Fruit fly (Drosophila melanogaster) whole organism, embryonic: ENCODE data around the gene Rab23.

ENCODE experiments used
- Atf-2 ChIP-seq: fragments of 200-800 bp; sonication (Bioruptor generic); optimal IDR thresholded peaks from 2 replicates; lab custom pipeline; 2016; ENCODE audit warnings: missing biosample characterization, missing genetic modification characterization
- Awh ChIP-seq: fragments of 200-800 bp; sonication (Bioruptor generic); IDR thresholded peaks from 2 replicates; pipeline ENCODE4, ENCODE4 v1.3.6; 2022; ENCODE audit warnings: missing biosample characterization, missing genetic modification characterization
- BtbVII ChIP-seq: fragments of 200-800 bp; sonication (Bioruptor generic); optimal IDR thresholded peaks from 3 replicates; lab custom pipeline; 2017; ENCODE audit warnings: missing biosample characterization, mild to moderate bottlenecking, missing genetic modification characterization
- CG10431 ChIP-seq: fragments of 200-800 bp; sonication (Bioruptor generic); optimal IDR thresholded peaks from 3 replicates; lab custom pipeline; 2018; ENCODE audit warnings: missing biosample characterization, mild to moderate bottlenecking, missing genetic modification characterization
- CG12236 ChIP-seq: fragments of 200-800 bp; sonication (Bioruptor generic); optimal IDR thresholded peaks from 2 replicates; lab custom pipeline; 2016; ENCODE audit warnings: missing biosample characterization, missing genetic modification characterization
- CG12769 ChIP-seq: fragments of 200-800 bp; sonication (Bioruptor generic); optimal IDR thresholded peaks from 2 replicates; lab custom pipeline; 2019; ENCODE audit warnings: missing biosample characterization, mild to moderate bottlenecking, missing genetic modification characterization, moderate library complexity
- CG16863 ChIP-seq: fragments of 200-800 bp; sonication (Bioruptor generic); optimal IDR thresholded peaks from 3 replicates; lab custom pipeline; 2016; ENCODE audit warnings: missing biosample characterization, missing genetic modification characterization
- CG17361 ChIP-seq: fragments of 200-800 bp; sonication (Bioruptor generic); IDR thresholded peaks from 3 replicates; pipeline ENCODE4 v1.3.6; 2022; ENCODE audit warnings: missing biosample characterization, missing genetic modification characterization
- CG2199 ChIP-seq: fragments of 200-800 bp; sonication (Bioruptor generic); IDR thresholded peaks from 3 replicates; pipeline ENCODE4 v1.3.6; 2022; ENCODE audit warnings: missing biosample characterization, missing genetic modification characterization
- CG31365 ChIP-seq: fragments of 200-800 bp; sonication (Bioruptor generic); optimal IDR thresholded peaks from 2 replicates; lab custom pipeline; 2018; ENCODE audit warnings: missing biosample characterization, mild to moderate bottlenecking, missing genetic modification characterization
- CG3838 ChIP-seq: fragments of 200-800 bp; sonication (Bioruptor generic); optimal IDR thresholded peaks from 3 replicates; lab custom pipeline; 2016; ENCODE audit warnings: missing biosample characterization, missing genetic modification characterization
- CG5245 ChIP-seq: fragments of 200-800 bp; sonication (Bioruptor generic); optimal IDR thresholded peaks from 3 replicates; lab custom pipeline; 2016; ENCODE audit warnings: missing biosample characterization, missing genetic modification characterization
- CG6791 ChIP-seq: fragments of 200-800 bp; sonication (Bioruptor generic); IDR thresholded peaks from 3 replicates; pipeline ENCODE4 v1.3.6; 2022; ENCODE audit warnings: missing biosample characterization, missing genetic modification characterization; ENCODE audit not compliant: partially characterized antibody
- CG7271 ChIP-seq: fragments of 200-800 bp; sonication (Bioruptor generic); optimal IDR thresholded peaks from 2 replicates; lab custom pipeline; 2018; ENCODE audit warnings: missing biosample characterization, mild to moderate bottlenecking, missing genetic modification characterization, moderate library complexity
- CG8924 ChIP-seq: fragments of 200-800 bp; optimal IDR thresholded peaks from 3 replicates; lab custom pipeline; 2019; ENCODE audit warnings: missing biosample characterization, mild to moderate bottlenecking, missing genetic modification characterization, moderate library complexity
- CG9215 ChIP-seq: fragments of 200-800 bp; sonication (Bioruptor generic); IDR thresholded peaks from 2 replicates; pipeline ENCODE4 v1.3.6; 2022; ENCODE audit warnings: missing biosample characterization, missing genetic modification characterization
- CG9727 ChIP-seq: fragments of 200-800 bp; sonication (Bioruptor generic); optimal IDR thresholded peaks from 3 replicates; lab custom pipeline; 2017; ENCODE audit warnings: missing biosample characterization, mild to moderate bottlenecking, missing genetic modification characterization
- CG9797 ChIP-seq: fragments of 200-800 bp; sonication (Bioruptor generic); optimal IDR thresholded peaks from 3 replicates; lab custom pipeline; 2018; ENCODE audit warnings: missing biosample characterization, mild to moderate bottlenecking, missing genetic modification characterization
- CHES-1-like ChIP-seq: fragments of 200-800 bp; sonication (Bioruptor generic); optimal IDR thresholded peaks from 2 replicates; lab custom pipeline; 2016; ENCODE audit warnings: missing biosample characterization, missing genetic modification characterization
- CoRest ChIP-seq: fragments of 200-800 bp; sonication (Bioruptor generic); optimal IDR thresholded peaks from 3 replicates; lab custom pipeline; 2018; ENCODE audit warnings: missing biosample characterization, mild to moderate bottlenecking, missing genetic modification characterization, moderate library complexity
- Ets65A ChIP-seq: fragments of 200-800 bp; sonication (Bioruptor generic); peaks from one replicate; lab custom pipeline; 2016; ENCODE audit warnings: missing biosample characterization, missing genetic modification characterization
- Gsc ChIP-seq: fragments of 200-800 bp; sonication (Bioruptor generic); IDR thresholded peaks from 2 replicates; pipeline ENCODE4 v1.3.6; 2022; ENCODE audit warnings: missing biosample characterization, missing genetic modification characterization
- HLH3B ChIP-seq: fragments of 200-800 bp; sonication (Bioruptor generic); IDR thresholded peaks from 2 replicates; pipeline ENCODE4 v1.3.6; 2022; ENCODE audit warnings: missing biosample characterization, missing genetic modification characterization
- Hey ChIP-seq: fragments of 200-800 bp; sonication (Bioruptor generic); optimal IDR thresholded peaks from 3 replicates; lab custom pipeline; 2018; ENCODE audit warnings: missing biosample characterization, mild to moderate bottlenecking, missing genetic modification characterization
- Max ChIP-seq: fragments of 200-800 bp; sonication (Bioruptor generic); optimal IDR thresholded peaks from 2 replicates; lab custom pipeline; 2016; ENCODE audit warnings: missing biosample characterization, mild to moderate bottlenecking, missing genetic modification characterization
- Nf-YA ChIP-seq: fragments of 200-800 bp; sonication (Bioruptor generic); IDR thresholded peaks from 2 replicates; pipeline ENCODE4 v1.3.6; 2022; ENCODE audit warnings: missing biosample characterization, missing genetic modification characterization
- Optix ChIP-seq: fragments of 200-800 bp; sonication (Bioruptor generic); IDR thresholded peaks from 3 replicates; pipeline ENCODE4 v1.3.6; 2022; ENCODE audit warnings: missing biosample characterization, missing genetic modification characterization
- Sin3A ChIP-seq: fragments of >200 bp; optimal IDR thresholded peaks from 2 replicates; lab custom pipeline; 2018
- Six4 ChIP-seq: fragments of 200-800 bp; sonication (Bioruptor generic); optimal IDR thresholded peaks from 2 replicates; lab custom pipeline; 2016; ENCODE audit warnings: missing biosample characterization, missing genetic modification characterization
- Sry-δ ChIP-seq: fragments of 200-800 bp; sonication (Bioruptor generic); optimal IDR thresholded peaks from 2 replicates; lab custom pipeline; 2016; ENCODE audit warnings: missing biosample characterization, missing genetic modification characterization
- Ssrp ChIP-seq: fragments of 200-800 bp; sonication (Bioruptor generic); optimal IDR thresholded peaks from 2 replicates; lab custom pipeline; 2018; ENCODE audit warnings: missing biosample characterization, mild to moderate bottlenecking, missing genetic modification characterization, moderate library complexity
- Trl ChIP-seq, 3 experiments: fragments of >200 bp in 2 of 3; fragments of 200-800 bp in 1 of 3; sonication (Bioruptor generic) in 1 of 3; optimal IDR thresholded peaks; 2 replicates in 1 of 3; 3 replicates in 2 of 3; lab custom pipeline; 2016 to 2017; ENCODE audit warnings: missing biosample characterization in 1 of 3, missing genetic modification characterization in 1 of 3
- Usf ChIP-seq: fragments of 200-800 bp; sonication (Bioruptor generic); optimal IDR thresholded peaks from 2 replicates; lab custom pipeline; 2017; ENCODE audit warnings: missing genotype, missing biosample characterization, missing genetic modification characterization
- amos ChIP-seq: fragments of 200-800 bp; sonication (Bioruptor generic); IDR thresholded peaks from 2 replicates; pipeline ENCODE4 v1.3.6; 2022; ENCODE audit warnings: missing biosample characterization, missing genetic modification characterization; ENCODE audit not compliant: partially characterized antibody
- bbx ChIP-seq: fragments of 200-800 bp; sonication (Bioruptor generic); IDR thresholded peaks from 2 replicates; pipeline ENCODE4 v1.3.6; 2022; ENCODE audit warnings: missing biosample characterization, missing genetic modification characterization; ENCODE audit not compliant: partially characterized antibody
- chinmo ChIP-seq: fragments of 200-800 bp; sonication (Bioruptor generic); IDR thresholded peaks from 4 replicates; pipeline ENCODE4 v1.3.6; 2022; ENCODE audit warnings: missing biosample characterization, missing genetic modification characterization; ENCODE audit not compliant: partially characterized antibody
- ci ChIP-seq: fragments of 200-800 bp; sonication (Bioruptor generic); IDR thresholded peaks from 3 replicates; pipeline ENCODE4 v1.3.6; 2022; ENCODE audit warnings: missing biosample characterization, missing genetic modification characterization
- dati ChIP-seq: fragments of 200-800 bp; sonication (Bioruptor generic); IDR thresholded peaks from 2 replicates; pipeline ENCODE4 v1.3.6; 2022; ENCODE audit warnings: missing biosample characterization, missing genetic modification characterization
- dmrt99B ChIP-seq: fragments of 200-800 bp; sonication (Bioruptor generic); optimal IDR thresholded peaks from 2 replicates; lab custom pipeline; 2018; ENCODE audit warnings: missing biosample characterization, mild to moderate bottlenecking, missing genetic modification characterization, moderate library complexity
- eve ChIP-seq, 2 experiments: fragments of >200 bp; optimal IDR thresholded peaks; 2 replicates each; lab custom pipeline; 2017; ENCODE audit warnings: missing biosample characterization in 2 of 2, missing genetic modification characterization in 2 of 2
- fd64A ChIP-seq: fragments of 200-800 bp; sonication (Bioruptor generic); optimal IDR thresholded peaks from 3 replicates; lab custom pipeline; 2018; ENCODE audit warnings: missing biosample characterization, mild to moderate bottlenecking, missing genetic modification characterization
- fd96Cb ChIP-seq: fragments of 200-800 bp; sonication (Bioruptor generic); optimal IDR thresholded peaks from 2 replicates; lab custom pipeline; 2018; ENCODE audit warnings: missing biosample characterization, mild to moderate bottlenecking, missing genetic modification characterization, moderate library complexity
- fu2 ChIP-seq: fragments of 200-800 bp; sonication (Bioruptor generic); optimal IDR thresholded peaks from 2 replicates; lab custom pipeline; 2016; ENCODE audit warnings: missing biosample characterization, missing genetic modification characterization
- grau ChIP-seq: fragments of 200-800 bp; optimal IDR thresholded peaks from 3 replicates; lab custom pipeline; 2019; ENCODE audit warnings: missing biosample characterization, mild to moderate bottlenecking, missing genetic modification characterization, moderate library complexity
- hb ChIP-seq: fragments of 200-800 bp; sonication (Bioruptor generic); IDR thresholded peaks from 3 replicates; pipeline ENCODE4 v1.3.6; 2022; ENCODE audit warnings: missing biosample characterization, missing genetic modification characterization; ENCODE audit not compliant: partially characterized antibody
- nau ChIP-seq: fragments of 200-800 bp; sonication (Bioruptor generic); optimal IDR thresholded peaks from 3 replicates; lab custom pipeline; 2017; ENCODE audit warnings: missing biosample characterization, mild to moderate bottlenecking, missing genetic modification characterization, missing genetic modification reagents
- oc ChIP-seq: fragments of 200-800 bp; sonication (Bioruptor generic); optimal IDR thresholded peaks from 2 replicates; lab custom pipeline; 2018; ENCODE audit warnings: missing biosample characterization, mild to moderate bottlenecking, missing genetic modification characterization, moderate library complexity
- phol ChIP-seq: fragments of 200-800 bp; sonication (Bioruptor generic); optimal IDR thresholded peaks from 3 replicates; lab custom pipeline; 2018; ENCODE audit warnings: missing biosample characterization, mild to moderate bottlenecking, missing genetic modification characterization, moderate library complexity
- ranshi ChIP-seq: fragments of 200-800 bp; sonication (Bioruptor generic); IDR thresholded peaks from 2 replicates; pipeline ENCODE4 v1.3.6; 2022; ENCODE audit warnings: missing biosample characterization, missing genetic modification characterization
- twi ChIP-seq: fragments of 200-800 bp; optimal IDR thresholded peaks from 2 replicates; lab custom pipeline; 2019; ENCODE audit warnings: missing biosample characterization, mild to moderate bottlenecking, missing genetic modification characterization, moderate library complexity
- wek ChIP-seq: fragments of 200-800 bp; sonication (Bioruptor generic); optimal IDR thresholded peaks from 3 replicates; lab custom pipeline; 2018; ENCODE audit warnings: missing biosample characterization, mild to moderate bottlenecking, missing genetic modification characterization, moderate library complexity
- yki ChIP-seq: fragments of >200 bp; optimal IDR thresholded peaks from 3 replicates; lab custom pipeline; 2018

Gene Rab23

DNA sequence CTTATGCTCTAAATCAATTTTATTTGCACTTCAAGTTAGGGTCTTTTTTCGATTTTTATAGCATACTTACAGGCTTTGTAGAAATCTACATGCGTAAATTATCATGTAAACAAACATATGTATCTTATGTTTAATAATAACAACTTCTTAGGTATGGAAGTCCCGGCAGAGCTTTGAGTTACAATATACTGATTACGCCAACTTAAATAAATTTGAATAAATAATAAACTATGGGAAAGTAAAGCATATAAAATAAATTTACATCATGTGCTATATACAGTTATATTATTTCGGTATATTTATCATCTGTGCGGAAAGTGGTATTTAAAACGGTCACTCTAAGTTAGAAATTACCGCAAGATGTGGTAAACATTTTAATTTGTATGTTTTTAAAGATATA is 47.9 kb upstream of the Rab23 start, which contains the start of gene CG1239 (continued):
- TF ChIP-seq CG12769 (tag; lab: Kevin White, UChicago) (no peak), CG2199 (GFP tag; lab: Robert Waterston, UW) (no peak), Six4 (GFP tag; lab: Kevin White, UChicago) (no peak), CG12236 (no peak), CG17361 (GFP tag; lab: Robert Waterston, UW) (peak; percentile 42; the same call in 2 of the 3 replicates), grau (tag; lab: Kevin White, UChicago) (no peak), Gsc (no peak), Sry-δ (GFP tag; lab: Kevin White, UChicago) (no peak), CG10431 (GFP tag; lab: Kevin White, UChicago) (no peak), yki (lab: Kevin White, UChicago) (no peak), hb (no peak), CG9727 (no peak), fd96Cb (no peak), nau (GFP tag; lab: Kevin White, UChicago) (no peak), ci (no peak), CG5245 (GFP tag; lab: Kevin White, UChicago) (no peak), fd64A (GFP tag; lab: Kevin White, UChicago) (no peak), wek (GFP tag; lab: Kevin White, UChicago) (no peak), chinmo (GFP tag; lab: Robert Waterston, UW) (no peak), CG16863 (GFP tag; lab: Kevin White, UChicago) (no peak), twi (tag; lab: Kevin White, UChicago) (no peak), CHES-1-like (no peak), CG8924 (tag; lab: Kevin White, UChicago) (no peak), CG9215 (GFP tag; lab: Robert Waterston, UW) (no peak), CG3838 (GFP tag; lab: Kevin White, UChicago) (no peak), eve (GFP tag; optimal IDR thresholded peaks at IDR 0.05; lab: Kevin White, UChicago) (no peak), fu2 (GFP tag; lab: Kevin White, UChicago) (no peak), HLH3B (GFP tag; lab: Robert Waterston, UW) (no peak), Nf-YA (GFP tag; lab: Robert Waterston, UW) (no peak), ranshi (GFP tag; lab: Robert Waterston, UW) (no peak), dati (no peak), oc (tag; lab: Kevin White, UChicago) (no peak), Hey (no peak), Awh (GFP tag; lab: Robert Waterston, UW) (no peak), amos (GFP tag; lab: Robert Waterston, UW) (peak; percentile 45), CoRest (tag; lab: Kevin White, UChicago) (peak; percentile 21), Usf (no peak), CG9797 (GFP tag; lab: Kevin White, UChicago) (peak; percentile 78), Optix (no peak), Trl (optimal IDR thresholded peaks at IDR 0.05; lab: Kevin White, UChicago) (no peak), Trl (GFP tag; optimal IDR thresholded peaks at IDR 0.05; lab: Kevin White, UChicago) (no peak), phol (tag; lab: Kevin White, UChicago) (peak; percentile 9), Ets65A (no peak), Atf-2 (GFP tag; lab: Kevin White, UChicago) (no peak), Ssrp (tag; lab: Kevin White, UChicago) (no peak), Sin3A (no peak), CG7271 (tag; lab: Kevin White, UChicago) (no peak), dmrt99B (tag; lab: Kevin White, UChicago) (no peak), CG6791 (GFP tag; lab: Robert Waterston, UW) (no peak), bbx (GFP tag; lab: Robert Waterston, UW) (no peak), BtbVII (GFP tag; lab: Kevin White, UChicago) (no peak), Max (GFP tag; lab: Kevin White, UChicago) (no peak), CG31365 (no peak)
